Fruit fly (Drosophila melanogaster): ENCODE measurements around the gene CG3552.
A peak's percentile ranks its signal among the peaks of the same experiment; 100 is the strongest.

CG3552 gene

DNA sequence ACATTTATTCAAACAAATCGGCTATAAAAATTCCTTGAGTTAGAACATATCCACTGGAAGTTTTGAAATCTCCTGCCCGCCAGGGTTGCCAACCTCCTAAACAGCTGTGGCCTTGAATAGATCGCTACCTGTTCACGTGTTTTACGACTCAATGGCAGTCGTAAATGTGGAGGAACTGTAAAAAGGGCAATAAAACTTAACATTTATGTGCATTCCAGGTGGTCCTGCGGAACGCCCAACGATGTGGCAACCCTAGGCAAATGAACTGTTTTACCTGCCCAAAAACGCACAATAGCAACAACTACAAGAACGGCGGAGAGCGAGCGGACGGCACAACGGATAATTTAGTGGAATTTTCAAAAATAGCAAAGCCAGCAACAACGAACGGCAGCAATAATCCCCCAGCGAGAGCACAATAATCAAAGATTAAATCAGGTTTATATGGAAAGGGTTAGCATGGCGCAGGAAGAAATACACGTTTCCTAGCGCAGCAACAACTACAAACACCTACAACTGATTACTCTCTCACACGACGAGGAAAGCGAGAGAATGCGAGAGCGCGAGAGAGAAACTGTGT lies 5.6 kb downstream of the CG3552 start:
- TF ChIP-seq B-H1 (GFP tag; IDR thresholded peaks at IDR 0.05) (peak; percentile 18; the same call in 2 of the 3 replicates), CG12391 (tag; optimal IDR thresholded peaks at IDR 0.05) (no peak), seq (GFP tag; IDR thresholded peaks at IDR 0.05) (0 out of 2 replicates have a peak, but pooled peaks have one; percentile 9), cg (GFP tag; optimal IDR thresholded peaks at IDR 0.05) (no peak), jing (GFP tag; optimal IDR thresholded peaks at IDR 0.05) (peak; percentile 11), YL-1 (GFP tag; optimal IDR thresholded peaks at IDR 0.05) (no peak), Rfx (GFP tag; IDR thresholded peaks at IDR 0.05) (peak; percentile 61), CG33213 (GFP tag; optimal IDR thresholded peaks at IDR 0.05) (peak; percentile 29), otp (GFP tag; IDR thresholded peaks at IDR 0.05) (peak; percentile 42; the same call in 2 of the 3 replicates), kni (GFP tag; optimal IDR thresholded peaks at IDR 0.05) (peak; percentile 87), gt (GFP tag; IDR thresholded peaks at IDR 0.05) (no peak), CG9727 (GFP tag; optimal IDR thresholded peaks at IDR 0.05) (no peak), CG3847 (GFP tag; IDR thresholded peaks at IDR 0.05) (peak; percentile 28; the same call in 1 of the 2 replicates), CG14860 (GFP tag; IDR thresholded peaks at IDR 0.05; ENCODE audit: partially characterized antibody) (no peak), sisA (GFP tag; IDR thresholded peaks at IDR 0.05) (peak; percentile 41), lmd (GFP tag; IDR thresholded peaks at IDR 0.05) (peak; percentile 61), CG7372 (GFP tag; IDR thresholded peaks at IDR 0.05) (no peak), sc (optimal IDR thresholded peaks at IDR 0.05) (no peak), sc (GFP tag; optimal IDR thresholded peaks at IDR 0.05) (no peak), insv (GFP tag; optimal IDR thresholded peaks at IDR 0.05) (no peak), CG17328 (GFP tag; IDR thresholded peaks at IDR 0.05) (peak; percentile 65), Kr (GFP tag; optimal IDR thresholded peaks at IDR 0.05) (peak; percentile 100), grau (tag; optimal IDR thresholded peaks at IDR 0.05) (no peak), ase (GFP tag; IDR thresholded peaks at IDR 0.05) (no peak), Atf6 (GFP tag; IDR thresholded peaks at IDR 0.05) (peak; percentile 36), oc (tag; optimal IDR thresholded peaks at IDR 0.05) (no peak), Rx (GFP tag; IDR thresholded peaks at IDR 0.05) (no peak), schlank (tag; optimal IDR thresholded peaks at IDR 0.05) (no peak), ewg (GFP tag; optimal IDR thresholded peaks at IDR 0.05) (no peak), slp2 (GFP tag; optimal IDR thresholded peaks at IDR 0.05) (peak; percentile 12), en (GFP tag; optimal IDR thresholded peaks at IDR 0.05) (no peak), dmrt99B (tag; optimal IDR thresholded peaks at IDR 0.05) (no peak), HHEX (GFP tag; optimal IDR thresholded peaks at IDR 0.05) (no peak), CG32532 (GFP tag; IDR thresholded peaks at IDR 0.05) (peak; percentile 62), mam (GFP tag; optimal IDR thresholded peaks at IDR 0.05) (peak; percentile 7), row (GFP tag; IDR thresholded peaks at IDR 0.05) (no peak; the same call in 2 of the 3 replicates), CG6654 (GFP tag; optimal IDR thresholded peaks at IDR 0.05) (peak; percentile 27), Meics (GFP tag; optimal IDR thresholded peaks at IDR 0.05) (no peak), CG10543 (GFP tag; optimal IDR thresholded peaks at IDR 0.05) (no peak), sim (GFP tag; IDR thresholded peaks at IDR 0.05) (no peak), CG7357 (GFP tag; IDR thresholded peaks at IDR 0.05) (peak; percentile 10; the same call in 1 of the 3 replicates), kah (GFP tag; optimal IDR thresholded peaks at IDR 0.05) (peak; percentile 59), Sin3A (optimal IDR thresholded peaks at IDR 0.05) (no peak), gsb-n (tag; optimal IDR thresholded peaks at IDR 0.05) (no peak), CG5245 (GFP tag; optimal IDR thresholded peaks at IDR 0.05) (no peak), CrebB (tag; optimal IDR thresholded peaks at IDR 0.05) (no peak), Mrtf (GFP tag; IDR thresholded peaks at IDR 0.05) (peak; percentile 57; the same call in 1 of the 3 replicates), CG2712 (tag; optimal IDR thresholded peaks at IDR 0.05) (no peak), bab2 (GFP tag; optimal IDR thresholded peaks at IDR 0.05) (no peak), CG11093 (GFP tag; IDR thresholded peaks at IDR 0.05) (no peak), dimm (GFP tag; IDR thresholded peaks at IDR 0.05) (no peak), sob (GFP tag; IDR thresholded peaks at IDR 0.05) (no peak; the same call in 1 of the 2 replicates)

Measured in whole organism, embryonic.